Worm (Caenorhabditis elegans): Measurements from ENCODE around the gene C05C10.7.

Gene C05C10.7

DNA sequence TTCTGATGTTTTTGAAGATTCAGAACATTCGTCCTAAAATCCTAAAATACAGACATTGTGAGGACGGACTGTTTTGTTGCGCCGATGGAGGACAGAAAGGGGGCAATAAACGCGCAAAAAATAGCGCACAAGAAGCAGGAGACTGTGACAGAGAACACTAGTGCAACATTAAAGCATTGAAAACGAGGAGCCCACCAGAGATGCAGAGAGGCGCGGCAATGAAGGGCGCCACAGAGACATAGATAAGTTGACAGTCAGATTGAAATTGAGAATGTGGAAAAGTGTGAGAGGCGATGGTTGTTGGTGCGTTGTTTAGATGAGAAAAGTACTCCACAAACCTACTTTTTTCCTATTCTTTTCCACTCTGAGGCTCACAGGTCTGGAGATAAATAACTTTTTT lies 36.2 kb upstream of the C05C10.7 start, which contains the start of gene aakg-5:
aakg-5 (minus strand) TSS at position 159 of the 400 bp plus-strand sequence.
- TF ChIP-seq nhr-12 (tag; optimal IDR thresholded peaks at IDR 0.05): no peak
- no peak for TF ChIP-seq ZK546.5 (tag; optimal IDR thresholded peaks at IDR 0.05)
- TF ChIP-seq unc-62 (GFP tag; optimal IDR thresholded peaks at IDR 0.05): peak; percentile 28
- no peak for TF ChIP-seq nhr-10 (tag; optimal IDR thresholded peaks at IDR 0.05)
- no peak for TF ChIP-seq ztf-1 (GFP tag; conservative IDR thresholded peaks at IDR 0.05)
- TF ChIP-seq Y55F3AM.14 (GFP tag; optimal IDR thresholded peaks at IDR 0.05): peak; percentile 3
- TF ChIP-seq sma-3 (GFP tag; optimal IDR thresholded peaks at IDR 0.05): peak; percentile 85
- no peak for TF ChIP-seq skn-1 (tag; optimal IDR thresholded peaks at IDR 0.05)
- TF ChIP-seq blmp-1 (tag; optimal IDR thresholded peaks at IDR 0.05; ENCODE audit: insufficient read depth): peak; percentile 65
- no peak for TF ChIP-seq mbf-1 (tag; optimal IDR thresholded peaks at IDR 0.05)
- peak; percentile 20 for TF ChIP-seq zag-1 (tag; optimal IDR thresholded peaks at IDR 0.05)
- TF ChIP-seq ztf-4 (tag; optimal IDR thresholded peaks at IDR 0.05): peak; percentile 59
- no peak for TF ChIP-seq ceh-82 (tag; optimal IDR thresholded peaks at IDR 0.05)
- peak; percentile 31 to 74 for TF ChIP-seq mdl-1 (tag; optimal IDR thresholded peaks at IDR 0.05)
- TF ChIP-seq ceh-16 (tag; optimal IDR thresholded peaks at IDR 0.05): peak; percentile 74
- TF ChIP-seq nhr-21 (tag; optimal IDR thresholded peaks at IDR 0.05): peak; percentile 83
- no peak for TF ChIP-seq ama-1 (optimal IDR thresholded peaks at IDR 0.05)
- no peak for TF ChIP-seq ztf-11 (tag; optimal IDR thresholded peaks at IDR 0.05)
- no peak for TF ChIP-seq elt-3 (tag; optimal IDR thresholded peaks at IDR 0.05)
- no peak for TF ChIP-seq dmd-4 (tag; optimal IDR thresholded peaks at IDR 0.05)
- no peak for TF ChIP-seq nhr-23 (tag; optimal IDR thresholded peaks at IDR 0.05)
- TF ChIP-seq nhr-129 (tag; optimal IDR thresholded peaks at IDR 0.05): peak; percentile 88
- peak; percentile 82 for TF ChIP-seq fos-1 (tag; optimal IDR thresholded peaks at IDR 0.05)
- TF ChIP-seq sem-4 (tag; optimal IDR thresholded peaks at IDR 0.05): peak; percentile 81
- TF ChIP-seq lsy-2 (tag; optimal IDR thresholded peaks at IDR 0.05): peak in 1 of 2 experiments; percentile 85
- peak; percentile 38 for TF ChIP-seq snpc-4 (tag; optimal IDR thresholded peaks at IDR 0.05)
- TF ChIP-seq R02D3.7 (tag; optimal IDR thresholded peaks at IDR 0.05): no peak
- TF ChIP-seq nhr-77 (tag; optimal IDR thresholded peaks at IDR 0.05): peak; percentile 46
- no peak for TF ChIP-seq unc-39 (tag; optimal IDR thresholded peaks at IDR 0.05)
- peak; percentile 91 for TF ChIP-seq crh-2 (tag; optimal IDR thresholded peaks at IDR 0.05)
- peak; percentile 58 for TF ChIP-seq mab-5 (tag; optimal IDR thresholded peaks at IDR 0.05)
- TF ChIP-seq alr-1 (tag; optimal IDR thresholded peaks at IDR 0.05): no peak
- TF ChIP-seq nhr-6 (tag; optimal IDR thresholded peaks at IDR 0.05): peak; percentile 73
- TF ChIP-seq peb-1 (tag; optimal IDR thresholded peaks at IDR 0.05): no peak
- peak; percentile 73 for TF ChIP-seq unc-55 (GFP tag; optimal IDR thresholded peaks at IDR 0.05)
- no peak for TF ChIP-seq aly-2 (tag; optimal IDR thresholded peaks at IDR 0.05)
- peak; percentile 81 for TF ChIP-seq gmeb-1 (tag; optimal IDR thresholded peaks at IDR 0.05)
- TF ChIP-seq C34F6.9 (tag; optimal IDR thresholded peaks at IDR 0.05): peak; percentile 82
- TF ChIP-seq lin-39 (tag; optimal IDR thresholded peaks at IDR 0.05): no peak
- TF ChIP-seq nhr-11 (tag; optimal IDR thresholded peaks at IDR 0.05): no peak
- no peak for TF ChIP-seq nhr-237 (tag; optimal IDR thresholded peaks at IDR 0.05)
- TF ChIP-seq egl-27 (tag; optimal IDR thresholded peaks at IDR 0.05): peak; percentile 90
- peak; percentile 50 for TF ChIP-seq lin-11 (tag; optimal IDR thresholded peaks at IDR 0.05)
- TF ChIP-seq lin-13 (GFP tag; optimal IDR thresholded peaks at IDR 0.05): peak; percentile 70
- TF ChIP-seq nhr-25 (tag; optimal IDR thresholded peaks at IDR 0.05): peak; percentile 86
- peak; percentile 98 for TF ChIP-seq sma-9 (GFP tag; optimal IDR thresholded peaks at IDR 0.05)
- no peak for TF ChIP-seq sma-9 (tag; optimal IDR thresholded peaks at IDR 0.05)
- peak; percentile 95 for TF ChIP-seq F13H6.1 (tag; optimal IDR thresholded peaks at IDR 0.05)
- TF ChIP-seq elt-1 (tag; optimal IDR thresholded peaks at IDR 0.05): peak; percentile 22
